Worm (Caenorhabditis elegans): ENCODE measurements around the gene hse-5.

The hse-5 gene

ce11 chrIII:4362332-4362731, 17.2 kb downstream of the hse-5 start (continued):
- TF ChIP-seq aptf-2 (GFP tag; conservative IDR thresholded peaks at IDR 0.05): no peak
- peak; percentile 65 for TF ChIP-seq rpc-1 (optimal IDR thresholded peaks at IDR 0.05)
- TF ChIP-seq rpc-1 (tag; optimal IDR thresholded peaks at IDR 0.05): peak; percentile 80
- TF ChIP-seq B0261.1 (tag; optimal IDR thresholded peaks at IDR 0.05): peak; percentile 67
- TF ChIP-seq sea-2 (GFP tag; IDR thresholded peaks at IDR 0.05): no peak
- no peak for TF ChIP-seq chd-7 (tag; optimal IDR thresholded peaks at IDR 0.05)
- TF ChIP-seq attf-3 (GFP tag; conservative IDR thresholded peaks at IDR 0.05): no peak
- TF ChIP-seq efl-1 (GFP tag; optimal IDR thresholded peaks at IDR 0.05): no peak
- TF ChIP-seq ceh-27 (GFP tag; optimal IDR thresholded peaks at IDR 0.05): no peak
- no peak; the same call in 1 of the 2 replicates for TF ChIP-seq hsf-1 (GFP tag; IDR thresholded peaks at IDR 0.05)
- TF ChIP-seq ets-4 (GFP tag; optimal IDR thresholded peaks at IDR 0.05): no peak
- peak; percentile 4 for TF ChIP-seq nhr-80 (tag; optimal IDR thresholded peaks at IDR 0.05)
- TF ChIP-seq F57C9.4 (tag; optimal IDR thresholded peaks at IDR 0.05): no peak
- peak; percentile 18; the same call in 1 of the 2 replicates for TF ChIP-seq mcd-1 (GFP tag; IDR thresholded peaks at IDR 0.05)
- no peak for TF ChIP-seq let-607 (tag; optimal IDR thresholded peaks at IDR 0.05)
- TF ChIP-seq T26A5.8 (tag; optimal IDR thresholded peaks at IDR 0.05): no peak
- 0 out of 2 replicates have a peak, but pooled peaks have one; percentile 19 for TF ChIP-seq madf-8 (GFP tag; conservative IDR thresholded peaks at IDR 0.05)
- TF ChIP-seq nhr-90 (tag; optimal IDR thresholded peaks at IDR 0.05): peak; percentile 54
- TF ChIP-seq nfya-1 (tag; optimal IDR thresholded peaks at IDR 0.05; ENCODE audit: borderline replicate concordance, insufficient read depth): no peak
- TF ChIP-seq athp-1 (tag; optimal IDR thresholded peaks at IDR 0.05): peak; percentile 10
- no peak for TF ChIP-seq Y67H2A.10 (GFP tag; conservative IDR thresholded peaks at IDR 0.05)

- TF ChIP-seq ets-4 (GFP tag; optimal IDR thresholded peaks at IDR 0.05) (no peak), ama-1 (optimal IDR thresholded peaks at IDR 0.05) (no peak), ama-1 (GFP tag; optimal IDR thresholded peaks at IDR 0.05) (no peak), attf-5 (GFP tag; optimal IDR thresholded peaks at IDR 0.05) (no peak), athp-1 (tag; optimal IDR thresholded peaks at IDR 0.05) (no peak), dpff-1 (tag; optimal IDR thresholded peaks at IDR 0.05) (no peak), nhr-90 (tag; optimal IDR thresholded peaks at IDR 0.05) (no peak), F55B11.4 (tag; optimal IDR thresholded peaks at IDR 0.05; ENCODE audit: borderline replicate concordance, insufficient read depth) (no peak), nhr-80 (tag; optimal IDR thresholded peaks at IDR 0.05) (no peak), lin-40 (tag; optimal IDR thresholded peaks at IDR 0.05) (no peak), ztf-25 (GFP tag; IDR thresholded peaks at IDR 0.05) (no peak), ztf-28 (GFP tag; IDR thresholded peaks at IDR 0.05) (no peak), akir-1 (GFP tag; optimal IDR thresholded peaks at IDR 0.05) (no peak), snpc-1.3 (tag; optimal IDR thresholded peaks at IDR 0.05; ENCODE audit: insufficient read depth) (no peak), aptf-2 (GFP tag; conservative IDR thresholded peaks at IDR 0.05) (no peak)
Observed at ce11 chrIII:4364974-4365373, 19.8 kb downstream of the hse-5 start, which contains the start of gene ckb-1. Gene ckb-1 (plus strand): TSS chrIII:4365274.

- TF ChIP-seq ztf-26 (tag; optimal IDR thresholded peaks at IDR 0.05): no peak
- no peak for TF ChIP-seq dpl-1 (GFP tag; optimal IDR thresholded peaks at IDR 0.05)
- no peak for TF ChIP-seq aptf-3 (GFP tag; IDR thresholded peaks at IDR 0.05)
- TF ChIP-seq ztf-22 (GFP tag; optimal IDR thresholded peaks at IDR 0.05): no peak
Observed at ce11 chrIII:4367649-4368048, 22.5 kb downstream of the hse-5 start, which contains the start of gene ckb-2. Gene ckb-2 (plus strand): TSS chrIII:4367949.

- TF ChIP-seq somi-1 (GFP tag; optimal IDR thresholded peaks at IDR 0.05) (peak; percentile 45), F23B12.7 (tag; optimal IDR thresholded peaks at IDR 0.05; ENCODE audit: insufficient read depth) (peak; percentile 47), ztf-28 (GFP tag; IDR thresholded peaks at IDR 0.05) (0 out of 2 replicates have a peak, but pooled peaks have one; percentile 40), let-607 (tag; optimal IDR thresholded peaks at IDR 0.05) (peak in 1 of 2 experiments; percentile 45), K12H6.12 (tag; optimal IDR thresholded peaks at IDR 0.05) (peak; percentile 80), ztf-18 (tag; optimal IDR thresholded peaks at IDR 0.05) (peak; percentile 65), ceh-40 (GFP tag; IDR thresholded peaks at IDR 0.05) (peak; percentile 51; the same call in 1 of the 2 replicates), lin-26 (GFP tag; IDR thresholded peaks at IDR 0.05) (peak; percentile 86), rec-8 (tag; optimal IDR thresholded peaks at IDR 0.05) (peak in 1 of 2 experiments; percentile 32), D2030.7 (GFP tag; IDR thresholded peaks at IDR 0.05) (peak; percentile 85), madf-3 (GFP tag; IDR thresholded peaks at IDR 0.05) (0 out of 2 replicates have a peak, but pooled peaks have one; percentile 42), rpc-1 (optimal IDR thresholded peaks at IDR 0.05) (peak; percentile 69), rpc-1 (tag; optimal IDR thresholded peaks at IDR 0.05) (peak; percentile 66)
Observed at ce11 chrIII:4369381-4369809, 24.3 kb downstream of the hse-5 start.
